Fruit fly (Drosophila melanogaster): ENCODE data around the gene CG4956.

The CG4956 gene

dm6 chr3R:25789355-25789754 lies 11.2 kb upstream of the CG4956 start, which contains the start of gene CG31380:
CG31380 (minus strand) TSS chr3R:25789455.
- TF ChIP-seq gl (tag; optimal IDR thresholded peaks at IDR 0.05) (no peak), Ets98B (GFP tag; IDR thresholded peaks at IDR 0.05) (no peak), Pif1A (GFP tag; optimal IDR thresholded peaks at IDR 0.05) (no peak), D1 (tag; optimal IDR thresholded peaks at IDR 0.05) (no peak), EcR (GFP tag; optimal IDR thresholded peaks at IDR 0.05) (no peak), CG13204 (GFP tag; optimal IDR thresholded peaks at IDR 0.05) (no peak), CG14655 (GFP tag; optimal IDR thresholded peaks at IDR 0.05) (no peak), CG34367 (tag; optimal IDR thresholded peaks at IDR 0.05) (no peak), CG15710 (tag; optimal IDR thresholded peaks at IDR 0.05) (no peak), CG17806 (tag; optimal IDR thresholded peaks at IDR 0.05) (no peak), CG8301 (tag; optimal IDR thresholded peaks at IDR 0.05) (no peak), CG8159 (tag; optimal IDR thresholded peaks at IDR 0.05) (no peak), CG4496 (GFP tag; IDR thresholded peaks at IDR 0.05) (no peak), CG32121 (GFP tag; IDR thresholded peaks at IDR 0.05) (no peak), CG12605 (GFP tag; IDR thresholded peaks at IDR 0.05) (no peak), CG10348 (GFP tag; IDR thresholded peaks at IDR 0.05) (no peak), fd96Ca (GFP tag; IDR thresholded peaks at IDR 0.05) (no peak), Snoo (tag; optimal IDR thresholded peaks at IDR 0.05) (no peak), CG9948 (tag; optimal IDR thresholded peaks at IDR 0.05) (no peak)

DNA sequence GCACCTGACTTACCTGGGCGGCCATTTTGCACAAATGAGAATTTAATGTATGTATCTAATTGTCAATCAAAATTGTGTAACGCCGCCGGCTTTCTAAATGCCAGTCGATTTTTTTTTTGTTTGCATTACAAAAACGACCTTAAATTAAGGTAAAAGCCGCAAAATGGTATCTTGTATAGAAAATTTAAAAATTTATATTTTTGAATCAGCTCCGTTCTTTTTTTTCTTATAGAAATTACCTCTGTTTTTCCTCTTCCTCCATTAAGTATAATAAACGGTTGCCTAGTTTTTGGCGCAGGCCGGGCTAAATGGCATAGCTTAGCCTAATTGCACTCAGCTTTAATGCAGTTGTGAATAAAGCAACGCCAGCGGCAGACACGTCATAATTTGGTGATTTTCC lies 9.1 kb upstream of the CG4956 start, which contains the start of gene CG4960:
TSS of gene CG4960 (minus strand) at position 101 of the 400 bp plus-strand sequence.
- TF ChIP-seq CG8159 (tag; optimal IDR thresholded peaks at IDR 0.05) (no peak), CG9948 (tag; optimal IDR thresholded peaks at IDR 0.05) (no peak), Ets98B (GFP tag; IDR thresholded peaks at IDR 0.05) (no peak), D1 (tag; optimal IDR thresholded peaks at IDR 0.05) (no peak), Pif1A (GFP tag; optimal IDR thresholded peaks at IDR 0.05) (no peak), CG15710 (tag; optimal IDR thresholded peaks at IDR 0.05) (no peak), CG13204 (GFP tag; optimal IDR thresholded peaks at IDR 0.05) (no peak), rn (GFP tag; IDR thresholded peaks at IDR 0.05) (no peak), CG17806 (tag; optimal IDR thresholded peaks at IDR 0.05) (no peak), gl (tag; optimal IDR thresholded peaks at IDR 0.05) (no peak), CG32121 (GFP tag; IDR thresholded peaks at IDR 0.05) (no peak), fd96Ca (GFP tag; IDR thresholded peaks at IDR 0.05) (no peak), Pif1B (GFP tag; optimal IDR thresholded peaks at IDR 0.05) (no peak), CG10348 (GFP tag; IDR thresholded peaks at IDR 0.05) (no peak), CG14655 (GFP tag; optimal IDR thresholded peaks at IDR 0.05) (no peak), Snoo (tag; optimal IDR thresholded peaks at IDR 0.05) (no peak), CG12605 (GFP tag; IDR thresholded peaks at IDR 0.05) (no peak)

DNA sequence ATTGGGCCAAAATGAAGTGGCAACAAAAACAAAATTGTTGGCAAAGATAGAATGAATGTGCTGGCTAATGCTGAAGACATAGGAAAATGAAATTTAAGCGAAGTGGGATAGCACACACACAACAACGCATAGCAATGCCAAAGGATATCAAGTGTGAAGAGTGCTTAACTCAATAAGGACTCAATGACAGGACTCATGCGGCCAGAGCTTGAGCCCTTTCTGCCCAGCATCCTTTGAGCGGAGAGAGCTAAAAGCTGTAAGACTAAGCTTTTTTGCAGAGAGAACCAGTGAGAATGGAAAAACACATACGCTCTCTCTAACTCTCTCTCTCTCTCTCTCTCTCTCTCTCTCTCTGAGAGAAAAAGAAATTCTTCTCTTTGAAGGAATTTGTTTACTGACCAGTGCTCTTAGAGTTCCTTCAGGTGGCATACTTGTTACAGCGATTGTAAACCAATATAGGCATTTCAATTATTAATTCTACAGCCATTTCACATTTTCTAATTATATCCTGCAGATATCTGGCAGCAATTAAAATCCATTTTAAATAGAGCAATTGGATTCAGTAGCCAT lies 4.8 kb upstream of the CG4956 start:
- TF ChIP-seq gl (tag; optimal IDR thresholded peaks at IDR 0.05) (no peak), CG8159 (tag; optimal IDR thresholded peaks at IDR 0.05) (no peak), Pif1A (GFP tag; optimal IDR thresholded peaks at IDR 0.05) (no peak), CG12605 (GFP tag; IDR thresholded peaks at IDR 0.05) (no peak), CG15710 (tag; optimal IDR thresholded peaks at IDR 0.05) (no peak), CG14655 (GFP tag; optimal IDR thresholded peaks at IDR 0.05) (no peak), CG13204 (GFP tag; optimal IDR thresholded peaks at IDR 0.05) (no peak), rn (GFP tag; IDR thresholded peaks at IDR 0.05) (no peak)

- TF ChIP-seq gl (tag; optimal IDR thresholded peaks at IDR 0.05): no peak
- TF ChIP-seq CG13204 (GFP tag; optimal IDR thresholded peaks at IDR 0.05): no peak
- TF ChIP-seq CG10348 (GFP tag; IDR thresholded peaks at IDR 0.05): no peak
- TF ChIP-seq CG15710 (tag; optimal IDR thresholded peaks at IDR 0.05): no peak
- no peak for TF ChIP-seq CG8301 (tag; optimal IDR thresholded peaks at IDR 0.05)
- no peak for TF ChIP-seq Ets98B (GFP tag; IDR thresholded peaks at IDR 0.05)
These were observed 1.0 kb downstream of the CG4956 start, which contains the start of gene CG17195 for dm6 chr3R:25777098-25777497. CG17195 (minus strand) TSS chr3R:25777198.

DNA sequence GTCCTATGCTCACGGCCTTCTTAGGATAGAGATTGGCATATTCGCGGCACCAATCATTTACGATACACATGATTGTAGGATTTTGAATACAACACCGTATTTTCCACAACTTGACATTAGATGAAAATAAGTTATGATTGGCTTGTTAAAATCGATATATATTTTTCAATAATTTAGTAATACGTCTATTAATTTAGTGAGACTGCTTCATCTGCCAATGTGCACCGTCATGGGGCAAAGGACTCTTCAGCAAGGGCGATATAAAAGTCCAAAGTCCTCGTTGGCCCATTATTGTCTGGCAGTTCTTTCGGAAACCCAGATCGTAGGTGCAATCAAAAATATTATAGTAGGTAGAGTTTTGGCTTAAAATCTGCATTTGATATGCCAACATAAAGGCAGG lies 2.0 kb downstream of the CG4956 start, which contains the start of gene CG17196:
TSS of gene CG17196 (minus strand) at position 101 of the 400 bp plus-strand sequence.
- TF ChIP-seq CG12605 (GFP tag; IDR thresholded peaks at IDR 0.05): no peak
- no peak for TF ChIP-seq CG13204 (GFP tag; optimal IDR thresholded peaks at IDR 0.05)
- no peak for TF ChIP-seq Pif1B (GFP tag; optimal IDR thresholded peaks at IDR 0.05)
- no peak for TF ChIP-seq CG14655 (GFP tag; optimal IDR thresholded peaks at IDR 0.05)
- no peak for TF ChIP-seq CG4496 (GFP tag; IDR thresholded peaks at IDR 0.05)
- no peak for TF ChIP-seq CG32121 (GFP tag; IDR thresholded peaks at IDR 0.05)
- no peak for TF ChIP-seq Pif1A (GFP tag; optimal IDR thresholded peaks at IDR 0.05)
- TF ChIP-seq EcR (GFP tag; optimal IDR thresholded peaks at IDR 0.05): no peak
- no peak for TF ChIP-seq Ets98B (GFP tag; IDR thresholded peaks at IDR 0.05)
- no peak for TF ChIP-seq D1 (tag; optimal IDR thresholded peaks at IDR 0.05)
- no peak for TF ChIP-seq CG34367 (tag; optimal IDR thresholded peaks at IDR 0.05)
- no peak for TF ChIP-seq CG9948 (tag; optimal IDR thresholded peaks at IDR 0.05)
- TF ChIP-seq gl (tag; optimal IDR thresholded peaks at IDR 0.05): no peak
- no peak for TF ChIP-seq CG10348 (GFP tag; IDR thresholded peaks at IDR 0.05)
- TF ChIP-seq CG15710 (tag; optimal IDR thresholded peaks at IDR 0.05): no peak
- no peak for TF ChIP-seq Snoo (tag; optimal IDR thresholded peaks at IDR 0.05)
- no peak for TF ChIP-seq rn (GFP tag; IDR thresholded peaks at IDR 0.05)
- no peak for TF ChIP-seq CG8301 (tag; optimal IDR thresholded peaks at IDR 0.05)
- no peak for TF ChIP-seq CG17806 (tag; optimal IDR thresholded peaks at IDR 0.05)
- no peak for TF ChIP-seq fd96Ca (GFP tag; IDR thresholded peaks at IDR 0.05)

DNA sequence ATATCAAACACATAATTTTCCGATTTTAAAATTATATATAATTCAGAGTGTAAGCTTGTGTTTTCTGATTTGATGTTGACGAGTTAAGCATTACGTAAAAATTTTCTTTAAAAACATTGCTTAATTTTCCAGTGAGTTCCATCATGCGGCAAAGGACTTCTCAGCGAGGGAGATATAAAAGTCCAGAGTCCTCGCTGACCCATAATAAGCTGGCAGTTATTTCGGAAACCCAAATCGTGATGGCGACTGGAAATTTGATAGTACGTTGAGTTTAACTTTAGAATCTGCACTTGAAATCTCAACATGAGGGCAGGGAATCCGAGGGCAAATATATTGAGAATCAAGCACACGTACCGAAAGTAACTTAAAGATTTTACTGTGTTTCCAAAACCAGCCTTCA lies 2.8 kb downstream of the CG4956 start, which contains the start of the genes CG17197 and CG17198:
TSS of gene CG17197 (minus strand) at position 101 of the 400 bp plus-strand sequence.
TSS of gene CG17198 (minus strand) at position 101 of the 400 bp plus-strand sequence.
- TF ChIP-seq CG8159 (tag; optimal IDR thresholded peaks at IDR 0.05): no peak
- TF ChIP-seq CG4496 (GFP tag; IDR thresholded peaks at IDR 0.05): no peak
- TF ChIP-seq CG12605 (GFP tag; IDR thresholded peaks at IDR 0.05): no peak
- no peak for TF ChIP-seq CG13204 (GFP tag; optimal IDR thresholded peaks at IDR 0.05)
- no peak for TF ChIP-seq CG8301 (tag; optimal IDR thresholded peaks at IDR 0.05)
- TF ChIP-seq EcR (GFP tag; optimal IDR thresholded peaks at IDR 0.05): no peak
